Worm (Caenorhabditis elegans) whole organism, midembryonic: ENCODE results near the gene vps-33.2.

Source experiments
- T22C8.4 ChIP-seq: fragments of 200-800 bp; sonication (Bioruptor generic); IDR thresholded peaks from 2 replicates; pipeline ENCODE4 v1.3.6; 2022; ENCODE audit warnings: missing genetic modification characterization, missing compliant biosample characterization
- ztf-29 ChIP-seq: fragments of 200-800 bp; sonication (Bioruptor generic); IDR thresholded peaks from 2 replicates; pipeline ENCODE4 v1.3.6; 2022; ENCODE audit warnings: missing genetic modification reagents, missing genetic modification characterization, missing compliant biosample characterization

ce11 chrII:6591000-6591399 lies 10.0 kb upstream of the vps-33.2 start:
- TF ChIP-seq ztf-29 (no peak), T22C8.4 (no peak)
